Worm (Caenorhabditis elegans) whole organism, L2 larva: ENCODE measurements around the gene F33E11.3.

Experiments used
- crh-2 ChIP-seq: sonication (generic microtip); optimal IDR thresholded peaks from 2 replicates; lab custom pipeline; 2017; ENCODE audit warnings: missing biosample characterization, missing genetic modification characterization
- fos-1 ChIP-seq: fragments of 150-350 bp; optimal IDR thresholded peaks from 2 replicates; lab custom pipeline; 2014; ENCODE audit warnings: missing biosample characterization, missing genetic modification characterization
- nhr-11 ChIP-seq: fragments of 150-350 bp; optimal IDR thresholded peaks from 2 replicates; lab custom pipeline; 2014; ENCODE audit warnings: missing biosample characterization, missing genetic modification characterization
- nhr-25 ChIP-seq: fragments of 150-350 bp; sonication (generic microtip); optimal IDR thresholded peaks from 3 replicates; lab custom pipeline; 2014; ENCODE audit warnings: missing biosample characterization, missing genetic modification characterization

DNA sequence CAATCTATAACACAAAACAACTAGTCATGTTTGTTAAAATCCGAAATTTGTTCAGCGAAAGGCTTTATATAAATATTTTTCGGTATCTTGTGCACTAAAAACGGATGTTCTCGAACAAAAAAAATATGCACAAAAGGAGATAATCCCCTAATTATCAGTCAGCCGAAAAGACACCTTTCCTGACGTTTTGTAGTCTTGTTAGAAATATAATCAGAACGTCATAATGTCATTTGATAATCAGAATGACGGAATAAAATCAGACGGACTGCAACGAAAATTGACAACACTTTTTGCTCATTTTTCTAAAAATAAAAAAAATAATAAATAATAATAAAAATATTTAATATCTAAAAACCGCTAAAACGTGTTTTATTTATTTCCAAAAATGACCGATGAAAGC, 20.6 kb downstream of the F33E11.3 start:
- TF ChIP-seq crh-2 (tag; lab: Kevin White, UChicago) (no peak), fos-1 (tag; lab: Kevin White, UChicago) (no peak), nhr-25 (tag; lab: Kevin White, UChicago) (no peak), nhr-11 (no peak)
